Worm (Caenorhabditis elegans) whole organism, L4 larva: Measurements from ENCODE around the gene acs-21.

Experiments
- Y5F2A.4 ChIP-seq: fragments of 200-800 bp; sonication (Bioruptor generic); optimal IDR thresholded peaks from 2 replicates; lab custom pipeline; 2018; ENCODE audit warnings: mild to moderate bottlenecking, missing genetic modification characterization, missing compliant biosample characterization
- daf-16 ChIP-seq, 3 experiments: sonication (generic microtip); optimal IDR thresholded peaks; 2 replicates each; lab custom pipeline; 2016 to 2017; ENCODE audit warnings: missing genetic modification characterization in 3 of 3, missing genetic modification reagents in 3 of 3, mild to moderate bottlenecking in 2 of 3, missing compliant biosample characterization in 2 of 3, missing biosample characterization in 1 of 3, moderate library complexity in 1 of 3
- lsy-2 ChIP-seq, 2 experiments: fragments of 150-350 bp in 1 of 2; sonication (generic microtip) in 1 of 2; optimal IDR thresholded peaks; 2 replicates each; lab custom pipeline; 2014 to 2017; ENCODE audit warnings: missing biosample characterization in 2 of 2, missing genetic modification characterization in 2 of 2
- mep-1 ChIP-seq: fragments of 150-350 bp; sonication (generic microtip); optimal IDR thresholded peaks from 3 replicates; lab custom pipeline; 2014; ENCODE audit warnings: missing biosample characterization, missing genetic modification characterization
- nhr-25 ChIP-seq: sonication (generic microtip); optimal IDR thresholded peaks from 2 replicates; lab custom pipeline; 2017; ENCODE audit warnings: missing genetic modification characterization, mild to moderate bottlenecking, missing compliant biosample characterization, antibody characterized with exemption, moderate library complexity, borderline replicate concordance; ENCODE audit not compliant: insufficient read depth
- ztf-7 ChIP-seq: fragments of 150-350 bp; optimal IDR thresholded peaks from 2 replicates; lab custom pipeline; 2014; ENCODE audit warnings: missing biosample characterization, missing genetic modification characterization

DNA sequence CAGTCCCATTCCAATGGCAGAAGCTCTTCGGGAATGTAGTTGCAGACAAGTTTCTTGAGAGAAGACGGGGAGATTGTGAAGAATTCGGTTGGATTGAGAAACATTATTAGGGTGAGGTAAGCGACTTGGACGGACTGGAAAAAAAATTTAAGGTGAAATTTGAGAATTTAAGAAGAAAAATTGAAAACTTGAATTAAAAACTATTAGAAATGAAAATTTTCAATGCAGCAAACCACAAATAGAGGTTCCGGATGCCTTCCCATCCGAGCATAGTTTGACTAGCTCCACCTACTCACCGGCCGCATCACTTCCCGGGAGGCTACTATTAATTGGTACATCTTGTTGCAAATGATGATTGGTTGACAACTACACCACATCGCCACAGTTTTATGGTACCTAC, 24.9 kb downstream of the acs-21 start, which contains the start of gene Y73C8C.8:
- TF ChIP-seq mep-1 (tag; lab: Kevin White, UChicago) (no peak), ztf-7 (tag; lab: Kevin White, UChicago) (no peak), nhr-25 (tag; lab: Kevin White, UChicago) (no peak), lsy-2 (tag; optimal IDR thresholded peaks at IDR 0.05; lab: Kevin White, UChicago) (no peak), daf-16 (GFP tag; optimal IDR thresholded peaks at IDR 0.05; lab: Kevin White, UChicago) (no peak), daf-16 (tag; optimal IDR thresholded peaks at IDR 0.05; lab: Kevin White, UChicago) (no peak), Y5F2A.4 (GFP tag; lab: Kevin White, UChicago) (no peak)
